Worm (Caenorhabditis elegans): ENCODE measurements around the gene srbc-37.

srbc-37 gene

ce11 chrV:724470-724890 lies 22.1 kb downstream of the srbc-37 start (continued):
- TF ChIP-seq egl-44 (GFP tag; IDR thresholded peaks at IDR 0.05) = no peak
- no peak for TF ChIP-seq F57A8.1 (GFP tag; optimal IDR thresholded peaks at IDR 0.05)
- no peak for TF ChIP-seq cebp-2 (GFP tag; IDR thresholded peaks at IDR 0.05)
- TF ChIP-seq Y53F4B.3 (GFP tag; IDR thresholded peaks at IDR 0.05) = 0 out of 2 replicates have a peak, but pooled peaks have one; percentile 6
- peak; percentile 75 for TF ChIP-seq zfh-2 (GFP tag; conservative IDR thresholded peaks at IDR 0.05)
- no peak for TF ChIP-seq tlf-1 (GFP tag; optimal IDR thresholded peaks at IDR 0.05)
- TF ChIP-seq ccch-3 (GFP tag; optimal IDR thresholded peaks at IDR 0.05) = peak; percentile 28
- peak; percentile 61 for TF ChIP-seq repo-1 (tag; optimal IDR thresholded peaks at IDR 0.05)
- TF ChIP-seq F22D6.2 (tag; optimal IDR thresholded peaks at IDR 0.05) = no peak
- peak; percentile 54 for TF ChIP-seq zim-3 (tag; optimal IDR thresholded peaks at IDR 0.05)
- no peak for TF ChIP-seq somi-1 (GFP tag; optimal IDR thresholded peaks at IDR 0.05)
- no peak for TF ChIP-seq B0261.1 (tag; optimal IDR thresholded peaks at IDR 0.05)
- no peak for TF ChIP-seq snpc-1.1 (tag; optimal IDR thresholded peaks at IDR 0.05; ENCODE audit: insufficient read depth)
- TF ChIP-seq ets-4 (GFP tag; optimal IDR thresholded peaks at IDR 0.05) = no peak
- no peak for TF ChIP-seq T07F8.4 (tag; optimal IDR thresholded peaks at IDR 0.05)
- TF ChIP-seq lin-35 (GFP tag; optimal IDR thresholded peaks at IDR 0.05) = peak in 1 of 3 experiments; percentile 43
- no peak for TF ChIP-seq dox-1 (GFP tag; IDR thresholded peaks at IDR 0.05)
- no peak for TF ChIP-seq T26A5.8 (tag; optimal IDR thresholded peaks at IDR 0.05)
- no peak for TF ChIP-seq attf-3 (GFP tag; conservative IDR thresholded peaks at IDR 0.05)
- no peak for TF ChIP-seq Y95B8A.8 (GFP tag; IDR thresholded peaks at IDR 0.05)
- no peak for TF ChIP-seq madf-6 (GFP tag; IDR thresholded peaks at IDR 0.05)
- TF ChIP-seq ztf-28 (GFP tag; IDR thresholded peaks at IDR 0.05) = peak; percentile 48; the same call in 1 of the 2 replicates
- TF ChIP-seq Y79H2A.3 (GFP tag; conservative IDR thresholded peaks at IDR 0.05) = no peak
- no peak for TF ChIP-seq nhr-179 (tag; optimal IDR thresholded peaks at IDR 0.05)
- TF ChIP-seq ztf-25 (GFP tag; IDR thresholded peaks at IDR 0.05) = no peak
- TF ChIP-seq F37B4.10 (GFP tag; IDR thresholded peaks at IDR 0.05) = no peak
- no peak for TF ChIP-seq aptf-2 (GFP tag; conservative IDR thresholded peaks at IDR 0.05)
- TF ChIP-seq B0019.2 (GFP tag; conservative IDR thresholded peaks at IDR 0.05) = no peak

ce11 chrV:724946-725806 lies 22.8 kb downstream of the srbc-37 start:
- peak; percentile 67 for TF ChIP-seq ZK185.1 (tag; optimal IDR thresholded peaks at IDR 0.05; ENCODE audit: poor library complexity, severe bottlenecking)
- no peak for TF ChIP-seq cebp-1 (GFP tag; IDR thresholded peaks at IDR 0.05)
- peak; percentile 6 for TF ChIP-seq cebp-1 (tag; optimal IDR thresholded peaks at IDR 0.05)
- peak; percentile 18 for TF ChIP-seq somi-1 (GFP tag; optimal IDR thresholded peaks at IDR 0.05)
- TF ChIP-seq K11D2.4 (GFP tag; IDR thresholded peaks at IDR 0.05) = no peak
- peak; percentile 88 for TF ChIP-seq ama-1 (optimal IDR thresholded peaks at IDR 0.05)
- TF ChIP-seq ama-1 (GFP tag; optimal IDR thresholded peaks at IDR 0.05) = peak in 1 of 2 experiments; percentile 12
- TF ChIP-seq Y53G8AR.9 (GFP tag; conservative IDR thresholded peaks at IDR 0.05) = peak; percentile 10
- 0 out of 2 replicates have a peak, but pooled peaks have one; percentile 14 for TF ChIP-seq nfyb-1 (GFP tag; IDR thresholded peaks at IDR 0.05)
- peak; percentile 6 for TF ChIP-seq B0336.3 (GFP tag; IDR thresholded peaks at IDR 0.05)
- peak; percentile 25 for TF ChIP-seq egl-44 (GFP tag; IDR thresholded peaks at IDR 0.05)
- 0 out of 2 replicates have a peak, but pooled peaks have one; percentile 5 for TF ChIP-seq ceh-40 (GFP tag; IDR thresholded peaks at IDR 0.05)
- TF ChIP-seq him-1 (tag; optimal IDR thresholded peaks at IDR 0.05) = no peak
- peak; percentile 9 for TF ChIP-seq tlf-1 (GFP tag; optimal IDR thresholded peaks at IDR 0.05)
- no peak for TF ChIP-seq sea-2 (GFP tag; IDR thresholded peaks at IDR 0.05)
- TF ChIP-seq lin-26 (GFP tag; IDR thresholded peaks at IDR 0.05) = peak; percentile 75; the same call in 1 of the 2 replicates
- 0 out of 2 replicates have a peak, but pooled peaks have one; percentile 16 for TF ChIP-seq ceh-58 (GFP tag; IDR thresholded peaks at IDR 0.05)
